Worm (Caenorhabditis elegans): Measurements from ENCODE around the gene srsx-11.

- TF ChIP-seq bed-3 (GFP tag; optimal IDR thresholded peaks at IDR 0.05) (no peak), hlh-1 (tag; optimal IDR thresholded peaks at IDR 0.05) (no peak), elt-3 (tag; optimal IDR thresholded peaks at IDR 0.05) (no peak), lin-13 (tag; optimal IDR thresholded peaks at IDR 0.05) (no peak), unc-39 (tag; optimal IDR thresholded peaks at IDR 0.05) (no peak), nhr-237 (tag; optimal IDR thresholded peaks at IDR 0.05) (no peak), blmp-1 (tag; optimal IDR thresholded peaks at IDR 0.05) (no peak)
Measured at ce11 chrV:4963606-4964005, 15.4 kb downstream of the srsx-11 start.
